Fruit fly (Drosophila melanogaster) Kc167 (cell line): ENCODE data around the gene CG17477.

Source experiments
- Myc ChIP-seq: fragments of >200 bp; optimal IDR thresholded peaks from 2 replicates; lab custom pipeline; 2017; ENCODE audit warnings: missing external identifiers
- Sin3A ChIP-seq: fragments of >200 bp; optimal IDR thresholded peaks from 2 replicates; lab custom pipeline; 2018; ENCODE audit warnings: missing external identifiers
- h ChIP-seq: fragments of >200 bp; optimal IDR thresholded peaks from 3 replicates; lab custom pipeline; 2018; ENCODE audit warnings: missing external identifiers
- psq ChIP-seq: fragments of >200 bp; optimal IDR thresholded peaks from 2 replicates; lab custom pipeline; 2017; ENCODE audit warnings: missing external identifiers

- TF ChIP-seq Sin3A (lab: Kevin White, UChicago), result no peak
- TF ChIP-seq h, result no peak
- TF ChIP-seq psq (lab: Kevin White, UChicago), result no peak
- TF ChIP-seq Myc, result no peak
Observed at dm6 chr3R:17149080-17149746, 22.5 kb upstream of the CG17477 start, which contains the start of the genes m-cup and Det.
